Fruit fly (Drosophila melanogaster) whole organism, embryonic: ENCODE data around the gene Rab8.
A peak's percentile ranks its signal among the peaks of the same experiment; 100 is the strongest.

ENCODE experiments used
- Asciz ChIP-seq: fragments of 200-800 bp; sonication (Bioruptor generic); optimal IDR thresholded peaks from 2 replicates; lab custom pipeline; 2017; ENCODE audit warnings: missing biosample characterization, mild to moderate bottlenecking, missing genetic modification characterization, missing genetic modification reagents
- BtbVII ChIP-seq: fragments of 200-800 bp; sonication (Bioruptor generic); optimal IDR thresholded peaks from 3 replicates; lab custom pipeline; 2017; ENCODE audit warnings: missing biosample characterization, mild to moderate bottlenecking, missing genetic modification characterization
- C15 ChIP-seq: fragments of 200-800 bp; sonication (Bioruptor generic); IDR thresholded peaks from 3 replicates; pipeline ENCODE4 v1.3.6; 2022; ENCODE audit warnings: missing biosample characterization, missing genetic modification characterization
- CG12219 ChIP-seq: fragments of 200-800 bp; sonication (Bioruptor generic); optimal IDR thresholded peaks from 3 replicates; lab custom pipeline; 2018; ENCODE audit warnings: missing biosample characterization, mild to moderate bottlenecking, missing genetic modification characterization
- CG1233 ChIP-seq: fragments of 200-800 bp; sonication (Bioruptor generic); optimal IDR thresholded peaks from 4 replicates; lab custom pipeline; 2018; ENCODE audit warnings: missing biosample characterization, mild to moderate bottlenecking, missing genetic modification characterization
- CG13123 ChIP-seq: fragments of 200-800 bp; sonication (Bioruptor generic); optimal IDR thresholded peaks from 2 replicates; lab custom pipeline; 2016; ENCODE audit warnings: missing biosample characterization, missing genetic modification characterization
- CG15011 ChIP-seq: fragments of 200-800 bp; sonication (Bioruptor generic); optimal IDR thresholded peaks from 3 replicates; lab custom pipeline; 2018; ENCODE audit warnings: missing biosample characterization, mild to moderate bottlenecking, missing genetic modification characterization
- CG15269 ChIP-seq: fragments of 200-800 bp; sonication (Bioruptor generic); optimal IDR thresholded peaks from 2 replicates; lab custom pipeline; 2018; ENCODE audit warnings: missing biosample characterization, mild to moderate bottlenecking, missing genetic modification characterization, moderate library complexity
- CG15479 ChIP-seq: fragments of 200-800 bp; sonication (Bioruptor generic); optimal IDR thresholded peaks from 3 replicates; lab custom pipeline; 2019; ENCODE audit warnings: missing biosample characterization, mild to moderate bottlenecking, missing genetic modification characterization, moderate library complexity
- CG15514 ChIP-seq: fragments of 200-800 bp; sonication (Bioruptor generic); optimal IDR thresholded peaks from 3 replicates; lab custom pipeline; 2017; ENCODE audit warnings: missing biosample characterization, missing genetic modification characterization, mild to moderate bottlenecking, moderate library complexity, missing genetic modification reagents
- CG16813 ChIP-seq: fragments of 200-800 bp; sonication (Bioruptor generic); IDR thresholded peaks from 3 replicates; pipeline ENCODE4 v1.3.6; 2022; ENCODE audit warnings: missing biosample characterization, missing genetic modification characterization; ENCODE audit not compliant: partially characterized antibody
- CG17361 ChIP-seq: fragments of 200-800 bp; sonication (Bioruptor generic); IDR thresholded peaks from 3 replicates; pipeline ENCODE4 v1.3.6; 2022; ENCODE audit warnings: missing biosample characterization, missing genetic modification characterization
- CG17568 ChIP-seq: fragments of 200-800 bp; sonication (Bioruptor generic); optimal IDR thresholded peaks from 2 replicates; lab custom pipeline; 2018; ENCODE audit warnings: missing biosample characterization, mild to moderate bottlenecking, missing genetic modification characterization, moderate library complexity
- CG17912 ChIP-seq: fragments of 200-800 bp; sonication (Bioruptor generic); optimal IDR thresholded peaks from 2 replicates; lab custom pipeline; 2018; ENCODE audit warnings: missing biosample characterization, mild to moderate bottlenecking, missing genetic modification characterization
- CG2678 ChIP-seq: fragments of 200-800 bp; sonication (Bioruptor generic); optimal IDR thresholded peaks from 3 replicates; lab custom pipeline; 2019; ENCODE audit warnings: missing biosample characterization, mild to moderate bottlenecking, missing genetic modification characterization, moderate library complexity
- CG3407 ChIP-seq: fragments of 200-800 bp; sonication (Bioruptor generic); optimal IDR thresholded peaks from 2 replicates; lab custom pipeline; 2018; ENCODE audit warnings: missing biosample characterization, mild to moderate bottlenecking, missing genetic modification characterization
- CG3838 ChIP-seq: fragments of 200-800 bp; sonication (Bioruptor generic); optimal IDR thresholded peaks from 3 replicates; lab custom pipeline; 2016; ENCODE audit warnings: missing biosample characterization, missing genetic modification characterization
- CG6854 ChIP-seq: fragments of 200-800 bp; sonication (Bioruptor generic); optimal IDR thresholded peaks from 3 replicates; lab custom pipeline; 2017; ENCODE audit warnings: missing biosample characterization, mild to moderate bottlenecking, missing genetic modification characterization
- CG7556 ChIP-seq: fragments of 200-800 bp; sonication (Bioruptor generic); optimal IDR thresholded peaks from 2 replicates; lab custom pipeline; 2017; ENCODE audit warnings: missing biosample characterization, mild to moderate bottlenecking, missing genetic modification characterization
- CG7987 ChIP-seq: fragments of 200-800 bp; sonication (Bioruptor generic); optimal IDR thresholded peaks from 2 replicates; lab custom pipeline; 2018; ENCODE audit warnings: missing biosample characterization, mild to moderate bottlenecking, missing genetic modification characterization, moderate library complexity
- CG8388 ChIP-seq: fragments of 200-800 bp; sonication (Bioruptor generic); optimal IDR thresholded peaks from 2 replicates; lab custom pipeline; 2019; ENCODE audit warnings: missing biosample characterization, mild to moderate bottlenecking, missing genetic modification characterization, moderate library complexity
- CrebB ChIP-seq: fragments of 200-800 bp; sonication (Bioruptor generic); optimal IDR thresholded peaks from 3 replicates; lab custom pipeline; 2018; ENCODE audit warnings: missing biosample characterization, mild to moderate bottlenecking, missing genetic modification characterization
- Dek ChIP-seq: fragments of 200-800 bp; sonication (Bioruptor generic); optimal IDR thresholded peaks from 3 replicates; lab custom pipeline; 2019; ENCODE audit warnings: missing biosample characterization, mild to moderate bottlenecking, missing genetic modification characterization, moderate library complexity
- Fer1 ChIP-seq: fragments of 200-800 bp; sonication (Bioruptor generic); optimal IDR thresholded peaks from 2 replicates; lab custom pipeline; 2017; ENCODE audit warnings: missing biosample characterization, mild to moderate bottlenecking, missing genetic modification characterization
- HLH4C ChIP-seq: fragments of 200-800 bp; sonication (Bioruptor generic); IDR thresholded peaks from 3 replicates; pipeline ENCODE4 v1.3.6; 2022; ENCODE audit warnings: missing biosample characterization, missing genetic modification characterization; ENCODE audit not compliant: partially characterized antibody
- Hmr ChIP-seq: fragments of 200-800 bp; sonication (Bioruptor generic); optimal IDR thresholded peaks from 3 replicates; lab custom pipeline; 2017; ENCODE audit warnings: mild to moderate bottlenecking, missing biosample characterization, missing genetic modification reagents, missing genetic modification characterization
- Hmx ChIP-seq: fragments of 200-800 bp; sonication (Bioruptor generic); optimal IDR thresholded peaks from 2 replicates; lab custom pipeline; 2016; ENCODE audit warnings: missing biosample characterization, missing genetic modification characterization
- Med ChIP-seq: fragments of 200-800 bp; sonication (Bioruptor generic); peaks from one replicate; lab custom pipeline; 2016; ENCODE audit warnings: missing biosample characterization, missing genetic modification characterization, mild to moderate bottlenecking, inconsistent platforms, moderate library complexity
- Pdp1 ChIP-seq, 2 experiments: fragments of 200-800 bp; sonication (Bioruptor generic); optimal IDR thresholded peaks; 3 replicates each; lab custom pipeline; 2016; ENCODE audit warnings: missing biosample characterization in 2 of 2, missing genetic modification characterization in 2 of 2, mild to moderate bottlenecking in 1 of 2, moderate library complexity in 1 of 2
- bsh ChIP-seq, 2 experiments: fragments of 200-800 bp; sonication (Bioruptor generic); optimal IDR thresholded peaks; 2 replicates each; lab custom pipeline; 2017 to 2018; ENCODE audit warnings: mild to moderate bottlenecking in 2 of 2, missing biosample characterization in 2 of 2, missing genetic modification characterization in 2 of 2, moderate library complexity in 1 of 2
- caup ChIP-seq: fragments of 200-800 bp; sonication (Bioruptor generic); optimal IDR thresholded peaks from 3 replicates; lab custom pipeline; 2017; ENCODE audit warnings: missing biosample characterization, mild to moderate bottlenecking, missing genetic modification characterization, moderate library complexity; ENCODE audit not compliant: severe bottlenecking
- dmrt99B ChIP-seq: fragments of 200-800 bp; sonication (Bioruptor generic); optimal IDR thresholded peaks from 2 replicates; lab custom pipeline; 2018; ENCODE audit warnings: missing biosample characterization, mild to moderate bottlenecking, missing genetic modification characterization, moderate library complexity
- grau ChIP-seq: fragments of 200-800 bp; optimal IDR thresholded peaks from 3 replicates; lab custom pipeline; 2019; ENCODE audit warnings: missing biosample characterization, mild to moderate bottlenecking, missing genetic modification characterization, moderate library complexity
- gsb-n ChIP-seq: fragments of 200-800 bp; sonication (Bioruptor generic); optimal IDR thresholded peaks from 3 replicates; lab custom pipeline; 2018; ENCODE audit warnings: missing biosample characterization, mild to moderate bottlenecking, missing genetic modification characterization
- hkb ChIP-seq, 2 experiments: fragments of 200-800 bp in 1 of 2; fragments of >200 bp in 1 of 2; sonication (Bioruptor generic) in 1 of 2; IDR thresholded peaks in 1 of 2; optimal IDR thresholded peaks in 1 of 2; 2 replicates each; pipeline versions ENCODE4 v1.3.6 to Lab custom; 2017 to 2022; ENCODE audit warnings: missing biosample characterization in 1 of 2, missing genetic modification characterization in 1 of 2
- lab ChIP-seq: fragments of 200-800 bp; sonication (Bioruptor generic); optimal IDR thresholded peaks from 3 replicates; lab custom pipeline; 2017; ENCODE audit warnings: missing biosample characterization, missing genetic modification characterization, mild to moderate bottlenecking, moderate library complexity, missing genetic modification reagents
- mirr ChIP-seq: fragments of 200-800 bp; sonication (Bioruptor generic); optimal IDR thresholded peaks from 3 replicates; lab custom pipeline; 2018; ENCODE audit warnings: missing biosample characterization, mild to moderate bottlenecking, missing genetic modification characterization
- odd ChIP-seq: fragments of 200-800 bp; sonication (Bioruptor generic); optimal IDR thresholded peaks from 2 replicates; lab custom pipeline; 2017; ENCODE audit warnings: missing biosample characterization, mild to moderate bottlenecking, missing genetic modification characterization
- p53 ChIP-seq: fragments of 200-800 bp; sonication (Bioruptor generic); optimal IDR thresholded peaks from 2 replicates; lab custom pipeline; 2016; ENCODE audit warnings: missing biosample characterization, missing genetic modification characterization
- prd ChIP-seq, 3 experiments: fragments of >200 bp in 2 of 3; fragments of 200-800 bp in 1 of 3; sonication (Bioruptor generic) in 1 of 3; optimal IDR thresholded peaks in 2 of 3; IDR thresholded peaks in 1 of 3; 2 replicates in 2 of 3; 3 replicates in 1 of 3; pipeline versions ENCODE4 v1.3.6 to Lab custom; 2017 to 2022; ENCODE audit warnings: missing biosample characterization in 1 of 3, missing genetic modification characterization in 1 of 3
- psq ChIP-seq: fragments of 200-800 bp; sonication (Bioruptor generic); optimal IDR thresholded peaks from 2 replicates; lab custom pipeline; 2017; ENCODE audit warnings: missing biosample characterization, missing genetic modification characterization
- pum ChIP-seq: fragments of 200-800 bp; sonication (Bioruptor generic); optimal IDR thresholded peaks from 2 replicates; lab custom pipeline; 2016; ENCODE audit warnings: missing biosample characterization, missing genetic modification characterization
- salm ChIP-seq: fragments of 200-800 bp; sonication (Bioruptor generic); optimal IDR thresholded peaks from 2 replicates; lab custom pipeline; 2018; ENCODE audit warnings: missing biosample characterization, mild to moderate bottlenecking, missing genetic modification characterization
- schlank ChIP-seq: fragments of 200-800 bp; sonication (Bioruptor generic); optimal IDR thresholded peaks from 2 replicates; lab custom pipeline; 2018; ENCODE audit warnings: missing biosample characterization, mild to moderate bottlenecking, missing genetic modification characterization
- scrt ChIP-seq: fragments of 200-800 bp; sonication (Bioruptor generic); optimal IDR thresholded peaks from 2 replicates; lab custom pipeline; 2018; ENCODE audit warnings: missing biosample characterization, mild to moderate bottlenecking, missing genetic modification characterization, moderate library complexity
- tap ChIP-seq: fragments of 200-800 bp; optimal IDR thresholded peaks from 3 replicates; lab custom pipeline; 2019; ENCODE audit warnings: missing biosample characterization, mild to moderate bottlenecking, missing genetic modification characterization, moderate library complexity
- trh ChIP-seq: fragments of 200-800 bp; sonication (Bioruptor generic); optimal IDR thresholded peaks from 2 replicates; lab custom pipeline; 2016; ENCODE audit warnings: missing biosample characterization, missing genetic modification characterization
- wek ChIP-seq: fragments of 200-800 bp; sonication (Bioruptor generic); optimal IDR thresholded peaks from 3 replicates; lab custom pipeline; 2018; ENCODE audit warnings: missing biosample characterization, mild to moderate bottlenecking, missing genetic modification characterization, moderate library complexity

Rab8 gene

dm6 chr3L:19846960-19847359 is 23.9 kb downstream of the Rab8 start (continued):
- peak; percentile 27 for TF ChIP-seq CG15269 (tag; lab: Kevin White, UChicago)
- TF ChIP-seq Asciz (GFP tag; lab: Kevin White, UChicago) = peak; percentile 45
- no peak for TF ChIP-seq psq (GFP tag; lab: Kevin White, UChicago)
- TF ChIP-seq CG8388 = no peak
- TF ChIP-seq CG17361 = no peak
- peak; percentile 47 for TF ChIP-seq CrebB (tag; lab: Kevin White, UChicago)
- TF ChIP-seq Pdp1 (GFP tag; optimal IDR thresholded peaks at IDR 0.05; lab: Kevin White, UChicago) = no peak
- peak; percentile 25 for TF ChIP-seq scrt (GFP tag; lab: Kevin White, UChicago)
- no peak for TF ChIP-seq CG3838
- TF ChIP-seq C15 (GFP tag; lab: Robert Waterston, UW) = no peak
- TF ChIP-seq Hmx (GFP tag; lab: Kevin White, UChicago) = no peak
- peak; percentile 46 for TF ChIP-seq CG2678 (tag; lab: Kevin White, UChicago)
- TF ChIP-seq grau (tag; lab: Kevin White, UChicago) = peak; percentile 2
- TF ChIP-seq bsh (GFP tag; optimal IDR thresholded peaks at IDR 0.05; lab: Kevin White, UChicago) = no peak
- TF ChIP-seq p53 (GFP tag; lab: Kevin White, UChicago) = no peak
- peak; percentile 59 for TF ChIP-seq mirr (GFP tag; lab: Kevin White, UChicago)
- no peak for TF ChIP-seq prd (optimal IDR thresholded peaks at IDR 0.05; lab: Kevin White, UChicago)
- no peak for TF ChIP-seq prd (GFP tag; IDR thresholded peaks at IDR 0.05; lab: Robert Waterston, UW)
- TF ChIP-seq HLH4C (GFP tag; lab: Robert Waterston, UW) = no peak
- TF ChIP-seq Dek (tag; lab: Kevin White, UChicago) = peak; percentile 24
- peak; percentile 72 for TF ChIP-seq schlank
- no peak for TF ChIP-seq CG15479
- no peak for TF ChIP-seq trh (GFP tag; lab: Kevin White, UChicago)
- peak; percentile 70 for TF ChIP-seq lab (GFP tag; lab: Kevin White, UChicago)
- TF ChIP-seq Med (GFP tag; lab: Kevin White, UChicago) = peak; percentile 13
- TF ChIP-seq CG1233 (GFP tag; lab: Kevin White, UChicago) = peak; percentile 13
- TF ChIP-seq hkb (optimal IDR thresholded peaks at IDR 0.05; lab: Kevin White, UChicago) = no peak
- peak; percentile 55; the same call in 1 of the 2 replicates for TF ChIP-seq hkb (GFP tag; IDR thresholded peaks at IDR 0.05; lab: Robert Waterston, UW)
- peak; percentile 77 for TF ChIP-seq Hmr (GFP tag; lab: Kevin White, UChicago)
- peak; percentile 21 for TF ChIP-seq CG17912 (GFP tag; lab: Kevin White, UChicago)
- peak; percentile 25 for TF ChIP-seq tap
- TF ChIP-seq caup (GFP tag; lab: Kevin White, UChicago) = peak; percentile 41
- TF ChIP-seq wek (GFP tag; lab: Kevin White, UChicago) = peak; percentile 76
- TF ChIP-seq BtbVII (GFP tag; lab: Kevin White, UChicago) = peak; percentile 69
- peak; percentile 47 for TF ChIP-seq CG15514 (GFP tag; lab: Kevin White, UChicago)
- peak; percentile 11 for TF ChIP-seq gsb-n (tag; lab: Kevin White, UChicago)
- TF ChIP-seq Fer1 (GFP tag; lab: Kevin White, UChicago) = peak; percentile 63
- peak; percentile 10 for TF ChIP-seq dmrt99B (tag; lab: Kevin White, UChicago)
- no peak for TF ChIP-seq CG6854 (GFP tag; lab: Kevin White, UChicago)
- peak; percentile 37 for TF ChIP-seq CG7556 (GFP tag; lab: Kevin White, UChicago)
- no peak for TF ChIP-seq CG15011 (GFP tag; lab: Kevin White, UChicago)
- no peak for TF ChIP-seq CG17568 (GFP tag; lab: Kevin White, UChicago)
- TF ChIP-seq pum (GFP tag; lab: Kevin White, UChicago) = no peak
- TF ChIP-seq CG3407 (GFP tag; lab: Kevin White, UChicago) = peak; percentile 53
- TF ChIP-seq salm (tag; lab: Kevin White, UChicago) = peak; percentile 55
- no peak for TF ChIP-seq CG16813 (GFP tag; lab: Robert Waterston, UW)
- TF ChIP-seq CG7987 (GFP tag; lab: Kevin White, UChicago) = peak; percentile 39
- TF ChIP-seq odd (GFP tag; lab: Kevin White, UChicago) = peak; percentile 16
- TF ChIP-seq CG13123 (GFP tag; lab: Kevin White, UChicago) = no peak
- peak; percentile 8 for TF ChIP-seq CG12219 (GFP tag; lab: Kevin White, UChicago)
